Fruit fly (Drosophila melanogaster) whole organism, prepupa: Measurements from ENCODE around the gene Cchl.

Experiments used
- Blimp-1 ChIP-seq: fragments of 200-800 bp; sonication (Bioruptor generic); optimal IDR thresholded peaks from 3 replicates; lab custom pipeline; 2017; ENCODE audit warnings: missing biosample characterization, missing genetic modification characterization, mild to moderate bottlenecking, moderate library complexity, missing genetic modification reagents
- CG10631 ChIP-seq: fragments of 200-800 bp; sonication (Bioruptor generic); optimal IDR thresholded peaks from 2 replicates; lab custom pipeline; 2016; ENCODE audit warnings: missing biosample characterization, missing genetic modification characterization
- CG1621 ChIP-seq: fragments of 200-800 bp; sonication (Bioruptor generic); optimal IDR thresholded peaks from 3 replicates; lab custom pipeline; 2018; ENCODE audit warnings: missing biosample characterization, mild to moderate bottlenecking, missing genetic modification characterization
- CG32006 ChIP-seq: fragments of 200-800 bp; sonication (Bioruptor generic); optimal IDR thresholded peaks from 3 replicates; lab custom pipeline; 2017; ENCODE audit warnings: missing biosample characterization, mild to moderate bottlenecking, missing genetic modification characterization
- CG3919 ChIP-seq: fragments of 200-800 bp; sonication (Bioruptor generic); optimal IDR thresholded peaks from 3 replicates; lab custom pipeline; 2016; ENCODE audit warnings: missing biosample characterization, missing genetic modification characterization
- CG6792 ChIP-seq: fragments of 200-800 bp; sonication (Bioruptor generic); optimal IDR thresholded peaks from 3 replicates; lab custom pipeline; 2016; ENCODE audit warnings: missing biosample characterization, missing genetic modification characterization
- CG8319 ChIP-seq: fragments of 200-800 bp; sonication (Bioruptor generic); optimal IDR thresholded peaks from 3 replicates; lab custom pipeline; 2016; ENCODE audit warnings: missing biosample characterization, missing genetic modification characterization
- CG9139 ChIP-seq: fragments of 200-800 bp; sonication (Bioruptor generic); optimal IDR thresholded peaks from 3 replicates; lab custom pipeline; 2017; ENCODE audit warnings: missing biosample characterization, mild to moderate bottlenecking, missing genetic modification characterization
- Ets96B ChIP-seq: fragments of 200-800 bp; optimal IDR thresholded peaks from 2 replicates; lab custom pipeline; 2019; ENCODE audit warnings: missing biosample characterization, mild to moderate bottlenecking, missing genetic modification characterization, moderate library complexity
- Hr39 ChIP-seq: fragments of 200-800 bp; sonication (Bioruptor generic); optimal IDR thresholded peaks from 2 replicates; lab custom pipeline; 2016; ENCODE audit warnings: missing biosample characterization, missing genetic modification characterization
- Lpt ChIP-seq: fragments of 200-800 bp; sonication (Bioruptor generic); optimal IDR thresholded peaks from 3 replicates; lab custom pipeline; 2016; ENCODE audit warnings: missing biosample characterization, missing genetic modification characterization
- Sox15 ChIP-seq: fragments of 200-800 bp; sonication (Bioruptor generic); optimal IDR thresholded peaks from 3 replicates; lab custom pipeline; 2016; ENCODE audit warnings: missing biosample characterization, missing genetic modification characterization

DNA sequence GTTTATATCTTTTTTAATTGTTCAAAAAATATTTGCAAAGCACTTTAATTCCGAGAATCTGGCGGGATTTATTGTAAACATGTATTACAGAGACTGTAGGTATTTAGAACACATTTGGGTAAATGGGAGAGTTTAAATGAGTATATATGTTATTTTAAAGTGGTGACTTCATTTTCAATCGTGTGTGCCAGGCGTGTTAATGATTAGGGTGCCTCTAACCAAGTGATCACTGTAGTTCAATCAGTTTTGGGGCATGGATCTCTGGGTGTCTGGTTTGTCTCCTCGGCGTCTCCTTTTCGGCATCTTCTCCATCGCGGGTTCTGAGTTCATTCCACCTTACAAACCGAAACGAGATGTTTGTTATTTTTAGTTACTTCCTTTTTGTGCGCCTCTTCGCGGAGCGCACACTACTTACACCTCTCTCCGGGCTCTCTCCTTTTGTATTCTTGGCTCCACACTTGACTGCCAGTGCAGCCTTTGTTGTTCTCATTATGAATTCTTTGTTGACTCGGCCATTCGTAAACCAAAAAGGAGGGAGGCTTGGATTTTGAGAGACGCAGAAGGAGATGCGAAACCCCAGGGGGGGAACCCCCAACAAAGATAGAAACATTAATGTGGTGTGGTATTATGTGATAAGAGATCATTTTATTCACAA lies 16.6 kb upstream of the Cchl start:
- TF ChIP-seq CG3919 = peak; percentile 34
- TF ChIP-seq Lpt (GFP tag; lab: Kevin White, UChicago) = peak; percentile 29
- no peak for TF ChIP-seq CG32006 (GFP tag; lab: Kevin White, UChicago)
- TF ChIP-seq CG9139 (GFP tag; lab: Kevin White, UChicago) = no peak
- no peak for TF ChIP-seq CG1621
- no peak for TF ChIP-seq Sox15 (GFP tag; lab: Kevin White, UChicago)
- peak; percentile 31 for TF ChIP-seq CG10631 (GFP tag; lab: Kevin White, UChicago)
- TF ChIP-seq Ets96B = no peak
- no peak for TF ChIP-seq Blimp-1 (GFP tag; lab: Kevin White, UChicago)
- TF ChIP-seq CG6792 (GFP tag; lab: Kevin White, UChicago) = no peak
- TF ChIP-seq CG8319 (GFP tag; lab: Kevin White, UChicago) = no peak
- peak; percentile 40 for TF ChIP-seq Hr39 (GFP tag; lab: Kevin White, UChicago)
